Worm (Caenorhabditis elegans): ENCODE measurements around the gene C14E2.1.

DNA sequence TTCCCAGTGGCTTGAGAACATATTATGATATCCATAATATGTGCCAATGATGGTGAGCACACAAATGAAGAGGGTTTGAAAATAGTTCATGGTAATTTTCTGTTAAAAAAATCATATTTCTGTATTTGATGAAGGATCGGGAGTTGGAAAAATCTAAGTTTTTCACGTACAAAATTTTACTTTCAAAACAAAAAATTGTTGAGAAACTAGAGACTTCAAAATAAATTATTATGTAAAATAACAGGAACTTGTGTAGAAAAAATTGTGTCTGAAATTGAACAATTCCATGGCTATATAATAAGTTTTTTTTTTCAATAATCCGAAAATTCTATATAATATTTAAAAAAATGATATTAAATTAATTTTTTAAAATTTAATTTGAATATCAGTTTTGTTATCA lies 5.0 kb upstream of the C14E2.1 start, which contains the start of gene C14E2.4:
- TF ChIP-seq zfh-2 (GFP tag; conservative IDR thresholded peaks at IDR 0.05) (no peak), nhr-179 (tag; optimal IDR thresholded peaks at IDR 0.05) (no peak), Y53F4B.3 (GFP tag; IDR thresholded peaks at IDR 0.05) (no peak), let-607 (tag; optimal IDR thresholded peaks at IDR 0.05) (no peak), F49E8.2 (tag; optimal IDR thresholded peaks at IDR 0.05; ENCODE audit: insufficient read depth) (no peak), unc-62 (GFP tag; optimal IDR thresholded peaks at IDR 0.05) (no peak), nhr-120 (GFP tag; IDR thresholded peaks at IDR 0.05) (no peak), lin-35 (GFP tag; optimal IDR thresholded peaks at IDR 0.05) (no peak), F22D6.2 (tag; optimal IDR thresholded peaks at IDR 0.05) (no peak), somi-1 (GFP tag; optimal IDR thresholded peaks at IDR 0.05) (no peak), Y56A3A.18 (GFP tag; IDR thresholded peaks at IDR 0.05) (no peak), akir-1 (GFP tag; optimal IDR thresholded peaks at IDR 0.05) (no peak), F57C9.4 (tag; optimal IDR thresholded peaks at IDR 0.05) (no peak), C06A6.2 (GFP tag; conservative IDR thresholded peaks at IDR 0.05) (no peak)
